Fruit fly (Drosophila melanogaster) Kc167 (cell line): ENCODE results near the gene CG9184.

ENCODE experiments used
- Myc ChIP-seq: fragments of >200 bp; optimal IDR thresholded peaks from 2 replicates; lab custom pipeline; 2017; ENCODE audit warnings: missing external identifiers
- Sin3A ChIP-seq: fragments of >200 bp; optimal IDR thresholded peaks from 2 replicates; lab custom pipeline; 2018; ENCODE audit warnings: missing external identifiers
- h ChIP-seq: fragments of >200 bp; optimal IDR thresholded peaks from 3 replicates; lab custom pipeline; 2018; ENCODE audit warnings: missing external identifiers
- insv ChIP-seq: fragments of >200 bp; optimal IDR thresholded peaks from 3 replicates; lab custom pipeline; 2018; ENCODE audit warnings: missing external identifiers
- psq ChIP-seq: fragments of >200 bp; optimal IDR thresholded peaks from 2 replicates; lab custom pipeline; 2017; ENCODE audit warnings: missing external identifiers
- ttk ChIP-seq: sonication (Bioruptor generic); optimal IDR thresholded peaks from 2 replicates; lab custom pipeline; 2017; ENCODE audit warnings: missing external identifiers

CG9184 gene

dm6 chr3L:1325626-1325937 is 3.0 kb upstream of the CG9184 start:
- no peak for TF ChIP-seq psq (lab: Kevin White, UChicago)
- TF ChIP-seq h (lab: Kevin White, UChicago): no peak
- TF ChIP-seq Sin3A (lab: Kevin White, UChicago): no peak
- no peak for TF ChIP-seq insv (lab: Kevin White, UChicago)
- no peak for TF ChIP-seq ttk (lab: Kevin White, UChicago)
- no peak for TF ChIP-seq Myc (lab: Kevin White, UChicago)

dm6 chr3L:1324818-1325625 is 2.4 kb upstream of the CG9184 start:
- TF ChIP-seq Myc (lab: Kevin White, UChicago) (no peak), Sin3A (lab: Kevin White, UChicago) (no peak), ttk (lab: Kevin White, UChicago) (no peak)

- no peak for TF ChIP-seq Myc (lab: Kevin White, UChicago)
- no peak for TF ChIP-seq Sin3A (lab: Kevin White, UChicago)
- TF ChIP-seq ttk (lab: Kevin White, UChicago): no peak
- TF ChIP-seq psq (lab: Kevin White, UChicago): no peak
- no peak for TF ChIP-seq h (lab: Kevin White, UChicago)
- no peak for TF ChIP-seq insv (lab: Kevin White, UChicago)
Measured at dm6 chr3L:1323136-1323535, 530 bp upstream of the CG9184 start.

dm6 chr3L:1322159-1322558 is 447 bp downstream of the CG9184 start:
- TF ChIP-seq insv (lab: Kevin White, UChicago) (no peak), Myc (lab: Kevin White, UChicago) (no peak), ttk (lab: Kevin White, UChicago) (no peak), h (lab: Kevin White, UChicago) (no peak), psq (lab: Kevin White, UChicago) (no peak), Sin3A (lab: Kevin White, UChicago) (no peak)

- TF ChIP-seq h (lab: Kevin White, UChicago) (no peak), Myc (lab: Kevin White, UChicago) (no peak), Sin3A (lab: Kevin White, UChicago) (no peak), psq (lab: Kevin White, UChicago) (no peak), insv (lab: Kevin White, UChicago) (no peak), ttk (lab: Kevin White, UChicago) (no peak)
Measured at dm6 chr3L:1320931-1321556, 1.6 kb downstream of the CG9184 start.

dm6 chr3L:1320230-1320930 is 2.2 kb downstream of the CG9184 start:
- TF ChIP-seq insv (lab: Kevin White, UChicago): no peak
- no peak for TF ChIP-seq ttk (lab: Kevin White, UChicago)
- no peak for TF ChIP-seq psq (lab: Kevin White, UChicago)
- no peak for TF ChIP-seq h (lab: Kevin White, UChicago)
- no peak for TF ChIP-seq Sin3A (lab: Kevin White, UChicago)
- no peak for TF ChIP-seq Myc (lab: Kevin White, UChicago)

dm6 chr3L:1319097-1319725 is 3.4 kb downstream of the CG9184 start:
- TF ChIP-seq Sin3A (lab: Kevin White, UChicago) (no peak), Myc (lab: Kevin White, UChicago) (no peak), ttk (lab: Kevin White, UChicago) (no peak), h (lab: Kevin White, UChicago) (no peak), psq (lab: Kevin White, UChicago) (no peak), insv (lab: Kevin White, UChicago) (no peak)

dm6 chr3L:1318241-1318640 is 4.4 kb downstream of the CG9184 start, which contains the start of gene Myo61F:
Myo61F (plus strand) TSS chr3L:1318480.
- no peak for TF ChIP-seq ttk (lab: Kevin White, UChicago)
- no peak for TF ChIP-seq Sin3A (lab: Kevin White, UChicago)
- no peak for TF ChIP-seq psq (lab: Kevin White, UChicago)
- no peak for TF ChIP-seq Myc (lab: Kevin White, UChicago)
- TF ChIP-seq insv (lab: Kevin White, UChicago): no peak
- TF ChIP-seq h (lab: Kevin White, UChicago): no peak

dm6 chr3L:1313039-1313766 is 9.4 kb downstream of the CG9184 start, which contains the start of the genes sturkopf and Herc4:
sturkopf (minus strand) TSS chr3L:1313377.
Herc4 (plus strand) TSS chr3L:1313696.
- TF ChIP-seq ttk (lab: Kevin White, UChicago): no peak
- no peak for TF ChIP-seq h (lab: Kevin White, UChicago)
- no peak for TF ChIP-seq psq (lab: Kevin White, UChicago)
- TF ChIP-seq insv (lab: Kevin White, UChicago): no peak
- no peak for TF ChIP-seq Myc (lab: Kevin White, UChicago)
- no peak for TF ChIP-seq Sin3A (lab: Kevin White, UChicago)

- TF ChIP-seq h (lab: Kevin White, UChicago) (no peak), Myc (lab: Kevin White, UChicago) (no peak), insv (lab: Kevin White, UChicago) (no peak)
Measured at dm6 chr3L:1307005-1307632, 15.5 kb downstream of the CG9184 start, which contains the start of the genes Ctr9 and Nt5a. Ctr9 (plus strand) TSS chr3L:1307224. Nt5a (minus strand) TSS chr3L:1307418.
